Fruit fly (Drosophila melanogaster) whole organism, embryonic: Measurements from ENCODE around the gene BthD.

Experiments used
- CG6654 ChIP-seq: fragments of 200-800 bp; sonication (Bioruptor generic); optimal IDR thresholded peaks from 2 replicates; lab custom pipeline; 2017; ENCODE audit warnings: missing biosample characterization, mild to moderate bottlenecking, missing genetic modification characterization
- CG8478 ChIP-seq: fragments of >200 bp; optimal IDR thresholded peaks from 2 replicates; lab custom pipeline; 2018

- TF ChIP-seq CG6654 (GFP tag; lab: Kevin White, UChicago) (no peak), CG8478 (lab: Kevin White, UChicago) (no peak)
Measured at dm6 chrX:13651170-13651569, 39.2 kb downstream of the BthD start.
